Worm (Caenorhabditis elegans): ENCODE results near the gene Y68A4A.10.

ce11 chrV:17240579-17241277 lies 38.8 kb downstream of the Y68A4A.10 start:
- TF ChIP-seq ceh-48 (tag; optimal IDR thresholded peaks at IDR 0.05): no peak
- TF ChIP-seq elt-4 (tag; optimal IDR thresholded peaks at IDR 0.05): no peak
- TF ChIP-seq pha-4 (tag; optimal IDR thresholded peaks at IDR 0.05): no peak
- TF ChIP-seq K09A11.1 (tag; optimal IDR thresholded peaks at IDR 0.05; ENCODE audit: insufficient read depth): no peak
- no peak for TF ChIP-seq fkh-10 (GFP tag; optimal IDR thresholded peaks at IDR 0.05)
- no peak for TF ChIP-seq nhr-11 (tag; optimal IDR thresholded peaks at IDR 0.05)
- no peak for TF ChIP-seq hlh-6 (tag; optimal IDR thresholded peaks at IDR 0.05)
- no peak for TF ChIP-seq ceh-14 (tag; optimal IDR thresholded peaks at IDR 0.05)

Data from whole organism, late embryonic.